Worm (Caenorhabditis elegans) whole organism, late embryonic: ENCODE measurements around the gene vpat-1.
A peak's percentile ranks its signal among the peaks of the same experiment; 100 is the strongest.

Experiments used
- C08G9.2 ChIP-seq: sonication (generic microtip); optimal IDR thresholded peaks from 2 replicates; lab custom pipeline; 2016; ENCODE audit warnings: mild to moderate bottlenecking, missing genetic modification characterization, moderate library complexity, missing compliant biosample characterization
- K02D7.2 ChIP-seq: sonication (generic microtip); optimal IDR thresholded peaks from 2 replicates; lab custom pipeline; 2017; ENCODE audit warnings: mild to moderate bottlenecking, missing genetic modification characterization, missing compliant biosample characterization
- K09A11.1 ChIP-seq: sonication (generic microtip); optimal IDR thresholded peaks from 2 replicates; lab custom pipeline; 2017; ENCODE audit warnings: antibody characterized with exemption, mild to moderate bottlenecking, missing genetic modification characterization, missing compliant biosample characterization; ENCODE audit not compliant: insufficient read depth
- T23F11.4 ChIP-seq: fragments of 200-800 bp; sonication (Bioruptor generic); optimal IDR thresholded peaks from 2 replicates; lab custom pipeline; 2018; ENCODE audit warnings: mild to moderate bottlenecking, missing genetic modification characterization, missing compliant biosample characterization
- ceh-18 ChIP-seq: sonication (generic microtip); optimal IDR thresholded peaks from 2 replicates; lab custom pipeline; 2016; ENCODE audit warnings: missing genetic modification characterization, missing compliant biosample characterization
- ceh-22 ChIP-seq: sonication (generic microtip); optimal IDR thresholded peaks from 2 replicates; lab custom pipeline; 2017; ENCODE audit warnings: missing biosample characterization, missing genetic modification characterization
- ceh-24 ChIP-seq: sonication (generic microtip); optimal IDR thresholded peaks from 2 replicates; lab custom pipeline; 2016; ENCODE audit warnings: mild to moderate bottlenecking, missing genetic modification characterization, missing compliant biosample characterization
- ceh-30 ChIP-seq: fragments of 150-350 bp; optimal IDR thresholded peaks from 2 replicates; lab custom pipeline; 2014; ENCODE audit warnings: missing biosample characterization, missing genetic modification characterization
- ceh-31 ChIP-seq: sonication (generic microtip); optimal IDR thresholded peaks from 2 replicates; lab custom pipeline; 2016; ENCODE audit warnings: missing genetic modification characterization, missing compliant biosample characterization
- ceh-34 ChIP-seq: sonication (generic microtip); optimal IDR thresholded peaks from 2 replicates; lab custom pipeline; 2016; ENCODE audit warnings: mild to moderate bottlenecking, missing genetic modification characterization, missing compliant biosample characterization
- ceh-45 ChIP-seq: fragments of 200-800 bp; sonication (Bioruptor generic); IDR thresholded peaks from 2 replicates; pipeline ENCODE4 v1.3.6; 2022; ENCODE audit warnings: missing genetic modification reagents, missing genetic modification characterization, missing compliant biosample characterization
- ceh-6 ChIP-seq: fragments of 200-800 bp; sonication (Bioruptor generic); optimal IDR thresholded peaks from 2 replicates; lab custom pipeline; 2018; ENCODE audit warnings: mild to moderate bottlenecking, missing genetic modification characterization, missing compliant biosample characterization
- elt-2 ChIP-seq: sonication (generic microtip); optimal IDR thresholded peaks from 2 replicates; lab custom pipeline; 2016; ENCODE audit warnings: missing genetic modification reagents, missing genetic modification characterization, missing compliant biosample characterization
- elt-4 ChIP-seq: sonication (generic microtip); optimal IDR thresholded peaks from 2 replicates; lab custom pipeline; 2016; ENCODE audit warnings: missing genetic modification characterization, missing compliant biosample characterization
- eyg-1 ChIP-seq: sonication (generic microtip); optimal IDR thresholded peaks from 2 replicates; lab custom pipeline; 2016; ENCODE audit warnings: missing genotype, missing genetic modification characterization, missing compliant biosample characterization
- fkh-10 ChIP-seq: fragments of 150-350 bp; optimal IDR thresholded peaks from 2 replicates; lab custom pipeline; 2014; ENCODE audit warnings: missing biosample characterization, missing genetic modification reagents, missing genetic modification characterization
- hlh-30 ChIP-seq: sonication (generic microtip); optimal IDR thresholded peaks from 2 replicates; lab custom pipeline; 2017; ENCODE audit warnings: antibody characterized with exemption, missing genetic modification characterization, missing compliant biosample characterization; ENCODE audit not compliant: insufficient read depth
- lim-6 ChIP-seq: sonication (generic microtip); optimal IDR thresholded peaks from 2 replicates; lab custom pipeline; 2016; ENCODE audit warnings: missing genetic modification characterization, missing compliant biosample characterization
- madf-2 ChIP-seq: sonication (generic microtip); optimal IDR thresholded peaks from 2 replicates; lab custom pipeline; 2017; ENCODE audit warnings: missing genetic modification characterization, missing compliant biosample characterization
- pag-3 ChIP-seq: sonication (generic microtip); optimal IDR thresholded peaks from 2 replicates; lab custom pipeline; 2016; ENCODE audit warnings: missing compliant biosample characterization, missing genetic modification characterization, borderline replicate concordance
- pat-9 ChIP-seq: fragments of 200-800 bp; sonication (Bioruptor generic); optimal IDR thresholded peaks from 2 replicates; lab custom pipeline; 2018; ENCODE audit warnings: mild to moderate bottlenecking, missing genetic modification characterization, moderate library complexity, missing compliant biosample characterization
- pha-2 ChIP-seq: sonication (generic microtip); optimal IDR thresholded peaks from 2 replicates; lab custom pipeline; 2017; ENCODE audit warnings: mild to moderate bottlenecking, missing genetic modification characterization, missing compliant biosample characterization
- pha-4 ChIP-seq: fragments of 150-350 bp; optimal IDR thresholded peaks from 2 replicates; lab custom pipeline; 2018; ENCODE audit warnings: missing biosample characterization, missing genetic modification reagents, missing genetic modification characterization
- pros-1 ChIP-seq: fragments of 150-350 bp; optimal IDR thresholded peaks from 2 replicates; lab custom pipeline; 2014; ENCODE audit warnings: missing biosample characterization, missing genetic modification reagents, missing genetic modification characterization
- ref-2 ChIP-seq: sonication (generic microtip); optimal IDR thresholded peaks from 2 replicates; lab custom pipeline; 2016; ENCODE audit warnings: missing genetic modification characterization, missing compliant biosample characterization
- sox-2 ChIP-seq: fragments of 200-800 bp; sonication (Bioruptor generic); IDR thresholded peaks from 2 replicates; pipeline ENCODE4 v1.3.6; 2022; ENCODE audit warnings: missing genetic modification reagents, missing genetic modification characterization, missing compliant biosample characterization
- sox-4 ChIP-seq: sonication (generic microtip); optimal IDR thresholded peaks from 2 replicates; lab custom pipeline; 2017; ENCODE audit warnings: mild to moderate bottlenecking, missing genetic modification characterization, inconsistent platforms, missing compliant biosample characterization
- syd-9 ChIP-seq: sonication (generic microtip); optimal IDR thresholded peaks from 2 replicates; lab custom pipeline; 2016; ENCODE audit warnings: mild to moderate bottlenecking, missing genetic modification characterization, moderate library complexity, missing compliant biosample characterization
- tbx-2 ChIP-seq: sonication (generic microtip); optimal IDR thresholded peaks from 2 replicates; lab custom pipeline; 2016; ENCODE audit warnings: missing genetic modification characterization, missing compliant biosample characterization
- ttx-3 ChIP-seq: sonication (generic microtip); optimal IDR thresholded peaks from 2 replicates; lab custom pipeline; 2016; ENCODE audit warnings: missing genetic modification reagents, missing genetic modification characterization, missing compliant biosample characterization
- unc-3 ChIP-seq, 2 experiments: fragments of 200-800 bp in 1 of 2; sonication (Bioruptor generic) in 1 of 2; sonication (generic microtip) in 1 of 2; conservative IDR thresholded peaks in 1 of 2; optimal IDR thresholded peaks in 1 of 2; 2 replicates each; pipeline versions ENCODE4 v1.3.6 to Lab custom; 2016 to 2022; ENCODE audit warnings: missing compliant biosample characterization in 2 of 2, missing genetic modification characterization in 2 of 2, missing genetic modification reagents in 1 of 2
- unc-42 ChIP-seq: sonication (generic microtip); optimal IDR thresholded peaks from 2 replicates; lab custom pipeline; 2016; ENCODE audit warnings: missing genotype, missing genetic modification characterization, missing compliant biosample characterization
- ztf-16 ChIP-seq: sonication (generic microtip); optimal IDR thresholded peaks from 2 replicates; lab custom pipeline; 2017; ENCODE audit warnings: missing genetic modification characterization, missing compliant biosample characterization

vpat-1 gene

DNA sequence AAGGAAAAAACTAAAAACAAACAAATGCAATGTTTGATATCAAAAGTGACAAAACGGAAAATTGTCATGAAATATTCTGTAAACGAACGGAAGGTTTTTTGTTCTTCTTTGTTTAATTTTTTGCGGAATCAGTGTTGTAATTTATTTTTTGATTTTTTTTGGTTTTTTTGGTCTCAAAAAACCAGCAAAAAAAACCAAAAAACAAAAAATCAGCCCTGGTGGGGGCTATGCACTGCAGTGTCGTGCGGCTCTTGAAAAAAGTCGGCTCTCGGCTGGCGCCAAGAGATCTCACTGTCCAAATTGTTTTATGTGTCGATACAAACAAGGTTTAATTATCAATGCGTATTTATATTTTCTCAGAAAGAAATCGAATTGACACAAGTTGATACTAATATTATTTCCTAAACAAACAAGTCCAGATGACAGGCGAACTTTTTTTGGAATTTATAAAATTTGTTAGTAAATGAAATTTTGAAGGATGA is 33.6 kb downstream of the vpat-1 start:
- TF ChIP-seq ceh-24 (tag; lab: Kevin White, UChicago) (no peak), T23F11.4 (GFP tag; lab: Kevin White, UChicago) (no peak), pag-3 (tag; lab: Kevin White, UChicago) (no peak), fkh-10 (no peak), pha-2 (tag; lab: Kevin White, UChicago) (no peak), ceh-30 (no peak), unc-42 (no peak), ceh-6 (no peak), madf-2 (tag; lab: Kevin White, UChicago) (no peak), unc-3 (GFP tag; conservative IDR thresholded peaks at IDR 0.05; lab: Robert Waterston, UW) (no peak), unc-3 (tag; optimal IDR thresholded peaks at IDR 0.05; lab: Kevin White, UChicago) (no peak), ceh-18 (tag; lab: Kevin White, UChicago) (no peak), K09A11.1 (tag; lab: Kevin White, UChicago) (no peak), sox-2 (no peak), pat-9 (tag; lab: Kevin White, UChicago) (no peak), tbx-2 (tag; lab: Kevin White, UChicago) (no peak), ceh-22 (tag; lab: Kevin White, UChicago) (no peak)
- TF ChIP-seq, all 69 proteins: peak for 0

- 0 out of 2 replicates have a peak, but pooled peaks have one; percentile 21 for TF ChIP-seq ceh-45 (GFP tag; lab: Robert Waterston, UW)
- peak; percentile 61 for TF ChIP-seq hlh-30 (tag; lab: Kevin White, UChicago)
- no peak for TF ChIP-seq lim-6 (tag; lab: Kevin White, UChicago)
- peak; percentile 79 for TF ChIP-seq elt-2 (tag; lab: Kevin White, UChicago)
- TF ChIP-seq, all 69 proteins: peak for 3
Measured at ce11 chrX:1010627-1011452, 35.2 kb downstream of the vpat-1 start.

ce11 chrX:1009512-1009911 is 36.5 kb downstream of the vpat-1 start:
- TF ChIP-seq ttx-3 (tag; lab: Kevin White, UChicago): no peak
- no peak for TF ChIP-seq syd-9 (tag; lab: Kevin White, UChicago)
- no peak for TF ChIP-seq hlh-30 (tag; lab: Kevin White, UChicago)
- no peak for TF ChIP-seq eyg-1
- TF ChIP-seq pha-4 (tag; lab: Kevin White, UChicago): no peak
- TF ChIP-seq ceh-34 (tag; lab: Kevin White, UChicago): no peak
- no peak for TF ChIP-seq fkh-10
- TF ChIP-seq sox-4 (tag; lab: Kevin White, UChicago): no peak
- no peak for TF ChIP-seq C08G9.2 (tag; lab: Kevin White, UChicago)
- TF ChIP-seq elt-4: no peak
- TF ChIP-seq ztf-16 (tag; lab: Kevin White, UChicago): no peak
- no peak for TF ChIP-seq ceh-45 (GFP tag; lab: Robert Waterston, UW)
- no peak for TF ChIP-seq ref-2 (tag; lab: Kevin White, UChicago)
- TF ChIP-seq, all 69 proteins: peak for 0

DNA sequence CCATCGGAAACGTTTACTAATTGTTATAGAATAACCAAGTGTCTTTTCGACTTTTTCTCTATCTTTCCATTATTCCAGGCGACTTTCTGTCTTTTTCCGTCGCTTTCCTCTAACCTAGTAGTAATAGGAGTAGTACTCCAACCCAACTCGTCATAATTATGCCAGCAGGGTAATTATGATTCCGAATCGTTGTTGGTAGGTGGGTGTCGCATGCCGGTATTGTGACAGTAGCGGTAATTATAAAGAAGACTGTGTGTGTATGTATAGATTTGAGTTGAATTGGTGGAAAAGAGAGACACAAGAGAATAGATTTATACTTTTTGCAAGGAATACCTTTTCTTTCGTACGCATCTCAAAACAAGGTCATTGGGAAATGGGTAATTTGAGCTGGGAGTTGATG is 41.0 kb downstream of the vpat-1 start:
- TF ChIP-seq unc-3 (GFP tag; conservative IDR thresholded peaks at IDR 0.05; lab: Robert Waterston, UW) (no peak), unc-3 (tag; optimal IDR thresholded peaks at IDR 0.05; lab: Kevin White, UChicago) (no peak), ceh-34 (tag; lab: Kevin White, UChicago) (no peak), ceh-31 (tag; lab: Kevin White, UChicago) (peak; percentile 77), unc-42 (no peak), sox-2 (0 out of 2 replicates have a peak, but pooled peaks have one; percentile 19), elt-2 (tag; lab: Kevin White, UChicago) (no peak), pros-1 (tag; lab: Kevin White, UChicago) (peak; percentile 57), K02D7.2 (tag; lab: Kevin White, UChicago) (no peak)
